Fruit fly (Drosophila melanogaster): ENCODE results near the gene SP1029.

- TF ChIP-seq CG9948 (tag; optimal IDR thresholded peaks at IDR 0.05): peak; percentile 97
- TF ChIP-seq Pif1A (GFP tag; optimal IDR thresholded peaks at IDR 0.05): no peak
- peak; percentile 60 for TF ChIP-seq EcR (GFP tag; optimal IDR thresholded peaks at IDR 0.05)
- peak; percentile 92 for TF ChIP-seq D1 (tag; optimal IDR thresholded peaks at IDR 0.05)
- no peak for TF ChIP-seq gl (tag; optimal IDR thresholded peaks at IDR 0.05)
- TF ChIP-seq CG4496 (GFP tag; IDR thresholded peaks at IDR 0.05): 0 out of 3 replicates have a peak, but pooled peaks have one; percentile 47
- TF ChIP-seq CG13204 (GFP tag; optimal IDR thresholded peaks at IDR 0.05): peak; percentile 16
Observed at dm6 chr3R:29279557-29280203, 29.4 kb upstream of the SP1029 start.
